Worm (Caenorhabditis elegans) whole organism, L1 larva: ENCODE results near the gene K07C11.10.

Experiments
- blmp-1 ChIP-seq: fragments of 150-350 bp; optimal IDR thresholded peaks from 2 replicates; lab custom pipeline; 2014; ENCODE audit warnings: missing biosample characterization, missing genetic modification characterization
- efl-1 ChIP-seq, 4 experiments: fragments of 150-350 bp; optimal IDR thresholded peaks in 3 of 4; peaks in 1 of 4; 1 replicate in 1 of 4; 2 replicates in 3 of 4; lab custom pipeline; 2014; ENCODE audit warnings: missing biosample characterization in 2 of 4, missing genetic modification characterization in 2 of 4, missing genetic modification reagents in 2 of 4
- egl-13 ChIP-seq: sonication (generic microtip); optimal IDR thresholded peaks from 2 replicates; lab custom pipeline; 2016; ENCODE audit warnings: missing genotype, missing genetic modification reagents, missing genetic modification characterization, missing compliant biosample characterization
- egl-27 ChIP-seq, 2 experiments: fragments of 150-350 bp in 1 of 2; sonication (generic microtip); optimal IDR thresholded peaks; 3 replicates each; lab custom pipeline; 2017 to 2018; ENCODE audit warnings: missing biosample characterization in 2 of 2, missing genetic modification characterization in 2 of 2, missing genetic modification reagents in 2 of 2
- elt-3 ChIP-seq, 6 experiments: fragments of 150-350 bp in 1 of 6; sonication (generic microtip); optimal IDR thresholded peaks; 2 replicates each; lab custom pipeline; 2017 to 2018; ENCODE audit warnings: missing biosample characterization in 6 of 6, missing genetic modification characterization in 6 of 6, inconsistent platforms in 1 of 6
- fkh-10 ChIP-seq: sonication (generic microtip); optimal IDR thresholded peaks from 2 replicates; lab custom pipeline; 2017; ENCODE audit warnings: missing biosample characterization, missing genetic modification reagents, missing genetic modification characterization
- hlh-17 ChIP-seq: fragments of 200-800 bp; sonication (Bioruptor generic); optimal IDR thresholded peaks from 2 replicates; lab custom pipeline; 2018; ENCODE audit warnings: missing genetic modification characterization, mild to moderate bottlenecking, missing compliant biosample characterization, moderate library complexity, borderline replicate concordance
- lin-14 ChIP-seq: fragments of 200-800 bp; sonication (Bioruptor generic); optimal IDR thresholded peaks from 2 replicates; lab custom pipeline; 2018; ENCODE audit warnings: mild to moderate bottlenecking, missing genetic modification characterization, moderate library complexity, missing compliant biosample characterization
- lin-35 ChIP-seq, 2 experiments: fragments of 150-350 bp; optimal IDR thresholded peaks; 2 replicates each; lab custom pipeline; 2014; ENCODE audit warnings: missing biosample characterization in 2 of 2, missing genetic modification characterization in 2 of 2, missing genetic modification reagents in 2 of 2
- lir-3 ChIP-seq: sonication (generic microtip); optimal IDR thresholded peaks from 2 replicates; lab custom pipeline; 2016; ENCODE audit warnings: mild to moderate bottlenecking, missing genetic modification characterization, moderate library complexity, missing compliant biosample characterization; ENCODE audit not compliant: poor library complexity
- lsy-2 ChIP-seq, 2 experiments: fragments of 150-350 bp; optimal IDR thresholded peaks; 2 replicates each; lab custom pipeline; 2014; ENCODE audit warnings: missing biosample characterization in 2 of 2, missing genetic modification characterization in 2 of 2
- mab-9 ChIP-seq: fragments of 200-800 bp; sonication (Bioruptor generic); IDR thresholded peaks from 2 replicates; pipeline ENCODE4 v1.3.6; 2022; ENCODE audit warnings: missing genetic modification reagents, missing genetic modification characterization, missing compliant biosample characterization
- nhr-20 ChIP-seq: sonication (generic microtip); optimal IDR thresholded peaks from 2 replicates; lab custom pipeline; 2016; ENCODE audit warnings: mild to moderate bottlenecking, missing genetic modification characterization, missing compliant biosample characterization
- nhr-71 ChIP-seq: sonication (generic microtip); optimal IDR thresholded peaks from 2 replicates; lab custom pipeline; 2016; ENCODE audit warnings: mild to moderate bottlenecking, missing genetic modification characterization, moderate library complexity, missing compliant biosample characterization
- nhr-85 ChIP-seq: sonication (generic microtip); peaks from one replicate; lab custom pipeline; 2016; ENCODE audit warnings: missing genetic modification characterization, inconsistent platforms, missing compliant biosample characterization
- pag-3 ChIP-seq: sonication (generic microtip); optimal IDR thresholded peaks from 2 replicates; lab custom pipeline; 2017; ENCODE audit warnings: missing genetic modification characterization, mild to moderate bottlenecking, missing compliant biosample characterization, antibody characterized with exemption, borderline replicate concordance; ENCODE audit not compliant: insufficient read depth
- pax-3 ChIP-seq: fragments of 200-800 bp; sonication (Bioruptor generic); optimal IDR thresholded peaks from 2 replicates; lab custom pipeline; 2018; ENCODE audit warnings: mild to moderate bottlenecking, missing genetic modification characterization, moderate library complexity, missing compliant biosample characterization
- rnt-1 ChIP-seq: sonication (generic microtip); optimal IDR thresholded peaks from 2 replicates; lab custom pipeline; 2016; ENCODE audit warnings: mild to moderate bottlenecking, missing genetic modification characterization, moderate library complexity, missing compliant biosample characterization
- skn-1 ChIP-seq: fragments of 150-350 bp; optimal IDR thresholded peaks from 2 replicates; lab custom pipeline; 2014; ENCODE audit warnings: missing biosample characterization, missing genetic modification characterization
- snu-23 ChIP-seq: sonication (generic microtip); optimal IDR thresholded peaks from 2 replicates; lab custom pipeline; 2016; ENCODE audit warnings: missing genetic modification characterization, missing compliant biosample characterization
- tbx-2 ChIP-seq: sonication (generic microtip); optimal IDR thresholded peaks from 2 replicates; lab custom pipeline; 2016; ENCODE audit warnings: missing genetic modification characterization, missing compliant biosample characterization
- unc-130 ChIP-seq: fragments of 150-350 bp; optimal IDR thresholded peaks from 2 replicates; lab custom pipeline; 2017; ENCODE audit warnings: missing biosample characterization, missing genetic modification characterization, inconsistent platforms
- zag-1 ChIP-seq: fragments of 150-350 bp; optimal IDR thresholded peaks from 2 replicates; lab custom pipeline; 2014; ENCODE audit warnings: missing biosample characterization, missing genetic modification characterization
- ztf-11 ChIP-seq, 2 experiments: sonication (generic microtip); optimal IDR thresholded peaks; 2 replicates each; lab custom pipeline; 2016 to 2017; ENCODE audit warnings: missing genetic modification characterization in 2 of 2, missing biosample characterization in 1 of 2, missing compliant biosample characterization in 1 of 2

K07C11.10 gene

ce11 chrV:8210527-8210926 is 16.2 kb downstream of the K07C11.10 start:
- TF ChIP-seq lin-14 (GFP tag; lab: Kevin White, UChicago) (peak; percentile 42), lsy-2 (tag; optimal IDR thresholded peaks at IDR 0.05; lab: Kevin White, UChicago) (no peak)

ce11 chrV:8206931-8207330 is 19.8 kb downstream of the K07C11.10 start, which contains the start of gene timp-1:
Gene timp-1 (plus strand): TSS chrV:8207235.
- peak in 1 of 6 experiments; percentile 47 for TF ChIP-seq elt-3 (tag; optimal IDR thresholded peaks at IDR 0.05; lab: Kevin White, UChicago)
- no peak for TF ChIP-seq pax-3
- TF ChIP-seq blmp-1 (tag; lab: Kevin White, UChicago), result peak; percentile 93

ce11 chrV:8203085-8203643 is 23.5 kb downstream of the K07C11.10 start, which contains the start of gene cest-17:
Gene cest-17 (plus strand): TSS chrV:8203332.
- TF ChIP-seq efl-1 (optimal IDR thresholded peaks at IDR 0.05; lab: Kevin White, UChicago), result no peak
- TF ChIP-seq efl-1 (GFP tag; optimal IDR thresholded peaks at IDR 0.05 in 1 of 2; lab: Kevin White, UChicago), result peak in 1 of 2 experiments; percentile 53
- TF ChIP-seq lin-35 (GFP tag; optimal IDR thresholded peaks at IDR 0.05; lab: Kevin White, UChicago), result no peak

ce11 chrV:8201229-8201858 is 25.4 kb downstream of the K07C11.10 start, which contains the start of gene cri-2:
Gene cri-2 (plus strand): TSS chrV:8201808.
- no peak for TF ChIP-seq egl-27 (tag; optimal IDR thresholded peaks at IDR 0.05; lab: Kevin White, UChicago)
- TF ChIP-seq lin-14 (GFP tag; lab: Kevin White, UChicago), result peak; percentile 68
- TF ChIP-seq hlh-17 (GFP tag; lab: Kevin White, UChicago), result no peak
- TF ChIP-seq blmp-1 (tag; lab: Kevin White, UChicago), result peak; percentile 26
- peak; percentile 33 for TF ChIP-seq rnt-1
- TF ChIP-seq snu-23 (GFP tag; lab: Kevin White, UChicago), result peak; percentile 23
- TF ChIP-seq nhr-85, result peak; percentile 68
- TF ChIP-seq tbx-2, result no peak
- TF ChIP-seq mab-9, result no peak
- TF ChIP-seq nhr-71 (tag; lab: Kevin White, UChicago), result peak; percentile 36
- peak; percentile 6 for TF ChIP-seq lir-3 (tag; lab: Kevin White, UChicago)
- TF ChIP-seq, all 84 proteins: peak for 7

- TF ChIP-seq skn-1 (tag; lab: Kevin White, UChicago) (no peak), lin-14 (GFP tag; lab: Kevin White, UChicago) (no peak)
Observed at ce11 chrV:8198994-8199393, 27.7 kb downstream of the K07C11.10 start, which contains the start of gene F20D6.11. Gene F20D6.11 (minus strand): TSS chrV:8199094.

- no peak for TF ChIP-seq fkh-10 (GFP tag; lab: Kevin White, UChicago)
- TF ChIP-seq efl-1 (optimal IDR thresholded peaks at IDR 0.05; lab: Kevin White, UChicago), result no peak
- TF ChIP-seq efl-1 (GFP tag; optimal IDR thresholded peaks at IDR 0.05 in 1 of 2; lab: Kevin White, UChicago), result peak in 1 of 2 experiments; percentile 67
Observed at ce11 chrV:8196993-8197392, 29.7 kb downstream of the K07C11.10 start.

ce11 chrV:8195889-8196418 is 30.8 kb downstream of the K07C11.10 start, which contains the start of gene F20D6.10:
Gene F20D6.10 (minus strand): TSS chrV:8195939.
- no peak for TF ChIP-seq egl-13 (tag; lab: Kevin White, UChicago)
- TF ChIP-seq ztf-11 (tag; optimal IDR thresholded peaks at IDR 0.05; lab: Kevin White, UChicago), result no peak
- TF ChIP-seq nhr-71 (tag; lab: Kevin White, UChicago), result peak; percentile 71
- peak; percentile 12 for TF ChIP-seq nhr-20 (tag; lab: Kevin White, UChicago)
- TF ChIP-seq lsy-2 (tag; optimal IDR thresholded peaks at IDR 0.05; lab: Kevin White, UChicago), result peak; percentile 30 to 44
- no peak for TF ChIP-seq pag-3 (tag; lab: Kevin White, UChicago)
- peak in 1 of 2 experiments; percentile 5 for TF ChIP-seq efl-1 (optimal IDR thresholded peaks at IDR 0.05; lab: Kevin White, UChicago)
- peak in 1 of 2 experiments; percentile 20 for TF ChIP-seq efl-1 (GFP tag; optimal IDR thresholded peaks at IDR 0.05 in 1 of 2; lab: Kevin White, UChicago)
- TF ChIP-seq zag-1 (tag; lab: Kevin White, UChicago), result no peak
- peak; percentile 59 for TF ChIP-seq lin-14 (GFP tag; lab: Kevin White, UChicago)
- TF ChIP-seq rnt-1, result peak; percentile 78
- peak; percentile 22 for TF ChIP-seq snu-23 (GFP tag; lab: Kevin White, UChicago)
- no peak for TF ChIP-seq hlh-17 (GFP tag; lab: Kevin White, UChicago)
- peak; percentile 19 for TF ChIP-seq unc-130 (tag; lab: Kevin White, UChicago)
